Worm (Caenorhabditis elegans): ENCODE data around the gene F43G6.16.

The F43G6.16 gene

DNA sequence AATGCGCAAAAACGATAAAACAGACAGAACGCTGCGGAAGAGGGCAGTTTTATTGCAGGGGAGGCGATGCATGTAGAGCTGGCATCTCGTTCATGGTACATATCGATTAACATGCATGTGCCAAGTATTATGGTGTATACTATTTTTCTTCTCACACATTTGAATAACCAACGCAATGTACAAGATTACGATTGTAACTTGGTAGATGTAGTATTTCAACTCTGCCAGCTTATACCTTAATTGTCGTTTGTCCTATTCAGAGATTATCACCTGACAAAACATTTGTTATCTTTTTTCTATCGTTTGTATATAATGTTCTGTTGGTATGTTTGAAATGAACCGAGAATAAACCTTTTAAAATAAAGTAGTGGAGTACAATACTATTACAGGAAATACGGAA is 47.5 kb upstream of the F43G6.16 start, which contains the start of gene pes-5:
TSS of gene pes-5 (minus strand) at position 101 of the 400 bp plus-strand sequence.
- TF ChIP-seq hmg-11 (tag; optimal IDR thresholded peaks at IDR 0.05) (no peak), unc-62 (GFP tag; optimal IDR thresholded peaks at IDR 0.05) (no peak), ceh-16 (tag; optimal IDR thresholded peaks at IDR 0.05) (no peak), daf-12 (tag; optimal IDR thresholded peaks at IDR 0.05) (no peak), nhr-25 (tag; optimal IDR thresholded peaks at IDR 0.05) (no peak), fkh-2 (tag; optimal IDR thresholded peaks at IDR 0.05) (no peak), nhr-77 (tag; optimal IDR thresholded peaks at IDR 0.05) (no peak), nhr-67 (tag; optimal IDR thresholded peaks at IDR 0.05) (no peak), R02D3.7 (tag; optimal IDR thresholded peaks at IDR 0.05) (no peak), nhr-237 (tag; optimal IDR thresholded peaks at IDR 0.05) (no peak), lsy-12 (tag; optimal IDR thresholded peaks at IDR 0.05) (no peak), jun-1 (tag; optimal IDR thresholded peaks at IDR 0.05) (no peak), ceh-82 (tag; optimal IDR thresholded peaks at IDR 0.05) (no peak)

DNA sequence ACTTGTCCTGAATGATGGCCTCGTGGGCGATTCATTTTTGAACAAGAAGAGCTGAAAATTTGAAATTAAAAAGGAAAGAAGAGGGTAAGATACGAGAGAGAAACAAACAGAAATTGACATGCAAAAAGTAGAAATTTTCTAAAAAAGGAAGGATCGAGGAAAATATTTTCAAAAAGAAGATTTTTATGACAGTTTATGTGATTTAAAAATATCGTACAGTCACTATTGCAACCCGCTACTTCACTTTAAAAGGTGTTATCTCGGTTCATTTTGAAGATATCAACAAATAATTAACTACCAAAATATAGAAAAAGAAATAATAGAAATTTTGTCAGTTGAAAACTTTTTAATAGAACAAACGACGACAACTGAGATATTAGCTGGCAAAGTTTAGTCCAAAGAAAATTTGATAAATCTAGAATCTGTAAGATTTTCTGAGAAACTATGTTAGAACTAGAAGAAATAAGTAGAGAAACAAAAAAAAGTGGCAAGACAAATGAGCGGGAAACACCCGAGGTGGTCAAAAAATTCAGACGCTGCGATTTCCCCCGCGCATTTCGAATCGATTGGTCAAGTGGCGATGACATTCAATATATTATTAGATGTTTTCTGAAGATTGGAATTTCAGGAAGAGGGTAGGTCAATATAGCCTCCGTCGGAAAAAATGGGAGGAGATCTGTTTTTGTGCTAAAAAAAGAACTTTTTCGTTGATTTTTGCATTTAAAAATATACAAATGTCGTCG is 41.3 kb upstream of the F43G6.16 start, which contains the start of gene Y6D1A.1:
TSS of gene Y6D1A.1 (minus strand) at position 51 of the 743 bp plus-strand sequence.
- TF ChIP-seq nhr-237 (tag; optimal IDR thresholded peaks at IDR 0.05) (no peak), sea-2 (GFP tag; optimal IDR thresholded peaks at IDR 0.05) (no peak), ceh-16 (tag; optimal IDR thresholded peaks at IDR 0.05) (no peak), nhr-11 (tag; optimal IDR thresholded peaks at IDR 0.05) (no peak), pha-4 (tag; optimal IDR thresholded peaks at IDR 0.05) (no peak), lin-15B (tag; optimal IDR thresholded peaks at IDR 0.05) (no peak), ama-1 (optimal IDR thresholded peaks at IDR 0.05) (no peak), nhr-25 (tag; optimal IDR thresholded peaks at IDR 0.05) (no peak), mml-1 (tag; optimal IDR thresholded peaks at IDR 0.05) (no peak), eor-1 (tag; optimal IDR thresholded peaks at IDR 0.05) (no peak), daf-12 (tag; optimal IDR thresholded peaks at IDR 0.05) (no peak), elt-3 (tag; optimal IDR thresholded peaks at IDR 0.05) (no peak), nhr-77 (tag; optimal IDR thresholded peaks at IDR 0.05) (no peak), ceh-28 (tag; optimal IDR thresholded peaks at IDR 0.05) (no peak)

DNA sequence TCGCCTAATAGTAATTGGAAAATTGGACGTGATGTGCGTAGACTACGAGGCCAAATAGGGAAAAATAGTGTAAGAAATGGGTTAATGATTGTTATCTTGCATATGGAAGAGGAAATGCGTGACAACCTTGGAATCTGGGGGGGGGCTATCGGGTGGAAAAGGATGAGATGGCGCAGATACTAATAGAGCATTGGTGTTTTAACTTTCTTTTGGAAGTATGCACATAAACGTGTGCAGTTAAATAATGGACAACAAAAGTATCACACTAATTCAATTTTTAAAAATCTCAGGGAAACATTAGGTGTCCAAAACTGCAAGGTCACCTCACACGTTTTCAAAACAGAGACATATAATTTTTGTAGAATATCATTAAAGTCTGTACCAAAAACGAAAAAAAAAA is 37.4 kb upstream of the F43G6.16 start, which contains the start of gene Y6D1A.2:
TSS of gene Y6D1A.2 (minus strand) at position 101 of the 400 bp plus-strand sequence.
- TF ChIP-seq ceh-82 (tag; optimal IDR thresholded peaks at IDR 0.05) (no peak), unc-39 (tag; optimal IDR thresholded peaks at IDR 0.05) (no peak), fkh-10 (GFP tag; optimal IDR thresholded peaks at IDR 0.05) (no peak), nhr-25 (tag; optimal IDR thresholded peaks at IDR 0.05) (peak; percentile 33), lsy-12 (tag; optimal IDR thresholded peaks at IDR 0.05) (no peak), egl-27 (tag; optimal IDR thresholded peaks at IDR 0.05) (no peak)

DNA sequence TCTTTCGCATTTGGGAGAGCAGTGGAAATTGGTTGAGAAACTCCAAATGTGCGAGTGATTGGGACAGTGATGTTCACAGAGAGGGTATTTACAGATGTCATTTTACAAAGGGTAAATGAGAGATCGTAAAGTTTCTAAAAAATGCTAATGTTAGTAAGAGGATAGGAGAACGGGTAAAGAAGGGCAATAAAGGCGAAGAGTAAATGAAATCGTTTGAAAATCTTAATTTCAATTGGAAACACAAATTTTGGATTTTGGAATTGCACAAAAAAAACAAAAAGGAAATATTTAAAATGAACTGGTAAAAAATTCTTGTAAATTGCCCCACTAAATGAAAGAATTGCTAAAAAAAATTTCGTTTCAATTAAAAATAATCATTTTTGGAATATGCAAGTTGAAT is 34.0 kb upstream of the F43G6.16 start, which contains the start of gene pap-3:
TSS of gene pap-3 (minus strand) at position 101 of the 400 bp plus-strand sequence.
- TF ChIP-seq aly-2 (tag; optimal IDR thresholded peaks at IDR 0.05) (no peak), nhr-11 (tag; optimal IDR thresholded peaks at IDR 0.05) (no peak), daf-12 (tag; optimal IDR thresholded peaks at IDR 0.05) (no peak), fkh-2 (tag; optimal IDR thresholded peaks at IDR 0.05) (no peak), ceh-16 (tag; optimal IDR thresholded peaks at IDR 0.05) (no peak), lsy-12 (tag; optimal IDR thresholded peaks at IDR 0.05) (no peak), egl-27 (tag; optimal IDR thresholded peaks at IDR 0.05) (no peak), nhr-67 (tag; optimal IDR thresholded peaks at IDR 0.05) (no peak), snpc-4 (tag; optimal IDR thresholded peaks at IDR 0.05) (no peak), skn-1 (tag; optimal IDR thresholded peaks at IDR 0.05) (no peak), nhr-25 (tag; optimal IDR thresholded peaks at IDR 0.05) (no peak)

DNA sequence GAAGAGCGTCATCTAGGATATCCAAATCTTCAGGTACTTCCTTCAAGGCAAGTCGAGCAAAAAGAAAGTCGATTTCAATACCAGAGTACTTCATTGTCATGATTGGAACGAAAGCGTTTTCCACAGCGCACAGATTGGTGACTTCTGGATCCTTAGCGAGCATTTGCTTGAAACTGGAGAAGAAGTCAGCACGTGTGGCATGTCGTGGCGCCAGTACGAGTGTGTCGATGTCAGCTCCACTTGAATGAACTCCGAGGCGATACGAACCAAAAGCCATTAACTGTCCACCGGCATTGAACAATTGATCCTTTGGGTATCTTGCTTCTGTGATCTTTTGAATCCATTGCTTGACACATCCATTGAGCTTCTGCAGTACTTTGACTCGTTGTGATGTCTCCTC is 33.6 kb upstream of the F43G6.16 start:
- no peak for TF ChIP-seq ama-1 (optimal IDR thresholded peaks at IDR 0.05)
- TF ChIP-seq ztf-4 (tag; optimal IDR thresholded peaks at IDR 0.05): no peak

DNA sequence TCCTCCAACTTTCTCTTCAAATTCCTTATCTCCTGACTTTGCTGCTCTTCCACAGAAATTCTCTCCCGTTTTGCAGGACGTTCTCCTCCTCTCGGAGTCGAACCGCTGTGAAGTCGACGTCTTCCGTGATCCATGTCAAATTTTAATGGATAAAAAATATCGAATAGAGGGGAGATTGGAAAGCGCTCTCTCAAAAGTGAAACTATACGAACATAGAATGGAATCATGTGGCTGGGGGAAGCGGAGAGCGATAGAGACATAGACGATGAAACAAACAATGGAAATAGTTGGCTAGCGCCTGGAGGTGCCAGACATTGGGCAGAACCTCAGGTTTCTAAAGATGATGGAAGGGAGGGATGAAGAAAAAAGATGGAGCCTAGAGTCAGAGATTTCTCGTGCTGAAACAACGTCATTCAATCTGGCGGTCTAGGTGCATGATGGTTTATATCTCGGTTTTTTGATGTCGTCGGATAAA is 31.5 kb upstream of the F43G6.16 start, which contains the start of gene F43G6.8:
TSS of gene F43G6.8 (minus strand) at position 198 of the 475 bp plus-strand sequence.
- TF ChIP-seq nhr-23 (tag; optimal IDR thresholded peaks at IDR 0.05) (peak; percentile 35), ceh-28 (tag; optimal IDR thresholded peaks at IDR 0.05) (no peak), mml-1 (tag; optimal IDR thresholded peaks at IDR 0.05) (no peak), ceh-82 (tag; optimal IDR thresholded peaks at IDR 0.05) (no peak), eor-1 (tag; optimal IDR thresholded peaks at IDR 0.05) (no peak), unc-62 (GFP tag; optimal IDR thresholded peaks at IDR 0.05) (no peak), nhr-43 (tag; optimal IDR thresholded peaks at IDR 0.05; ENCODE audit: poor library complexity, severe bottlenecking) (no peak), snpc-4 (tag; optimal IDR thresholded peaks at IDR 0.05) (peak; percentile 32), mdl-1 (tag; optimal IDR thresholded peaks at IDR 0.05) (no peak), ZK546.5 (tag; optimal IDR thresholded peaks at IDR 0.05) (no peak), nhr-25 (tag; optimal IDR thresholded peaks at IDR 0.05) (peak; percentile 13), daf-12 (tag; optimal IDR thresholded peaks at IDR 0.05) (no peak), pqm-1 (tag; optimal IDR thresholded peaks at IDR 0.05) (peak; percentile 14), tbx-2 (tag; optimal IDR thresholded peaks at IDR 0.05) (no peak), lin-15B (tag; optimal IDR thresholded peaks at IDR 0.05) (peak; percentile 11), ztf-11 (tag; optimal IDR thresholded peaks at IDR 0.05) (no peak), lin-39 (tag; optimal IDR thresholded peaks at IDR 0.05) (peak; percentile 11), ztf-4 (tag; optimal IDR thresholded peaks at IDR 0.05) (no peak), nhr-12 (tag; optimal IDR thresholded peaks at IDR 0.05) (no peak), ceh-9 (tag; optimal IDR thresholded peaks at IDR 0.05) (no peak), egl-5 (tag; optimal IDR thresholded peaks at IDR 0.05) (no peak), egl-27 (tag; optimal IDR thresholded peaks at IDR 0.05) (no peak)

All from whole organism, L3 larva.